Worm (Caenorhabditis elegans) whole organism, L4/young adult: Measurements from ENCODE around the gene C25G4.7.

Experiments
- W03F9.2 ChIP-seq: fragments of 150-350 bp; optimal IDR thresholded peaks from 2 replicates; lab custom pipeline; 2014; ENCODE audit warnings: missing biosample characterization, missing genetic modification characterization
- dao-5 ChIP-seq: sonication (generic microtip); optimal IDR thresholded peaks from 2 replicates; lab custom pipeline; 2016; ENCODE audit warnings: missing genotype, missing genetic modification characterization, moderate library complexity, missing compliant biosample characterization

DNA sequence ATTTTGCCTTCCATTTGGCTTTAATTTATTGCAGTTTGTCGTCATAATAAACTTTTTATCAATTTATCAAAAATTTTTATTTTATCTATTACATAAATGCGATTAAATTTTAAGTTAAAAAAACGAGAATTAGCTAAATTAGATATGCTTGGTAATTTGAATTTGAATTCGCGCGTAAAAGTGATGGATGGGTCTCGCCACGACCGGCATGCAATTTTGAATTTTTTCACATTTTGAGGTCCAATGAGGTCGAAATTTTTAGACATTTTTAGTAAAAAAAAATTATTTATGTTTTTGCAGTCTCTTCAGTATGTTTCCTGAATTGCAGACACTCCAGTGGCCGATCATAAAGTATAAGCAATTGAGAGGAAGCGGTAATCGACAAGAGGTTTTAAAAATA is 48.1 kb upstream of the C25G4.7 start, which contains the start of gene dsb-1:
- TF ChIP-seq W03F9.2 (no peak), dao-5 (tag; lab: Kevin White, UChicago) (no peak)
